Worm (Caenorhabditis elegans) whole organism, late embryonic: ENCODE data around the gene R10E11.5.

Source experiments
- T23F11.4 ChIP-seq: fragments of 200-800 bp; sonication (Bioruptor generic); optimal IDR thresholded peaks from 2 replicates; lab custom pipeline; 2018; ENCODE audit warnings: mild to moderate bottlenecking, missing genetic modification characterization, missing compliant biosample characterization
- ama-1 ChIP-seq: fragments of 150-350 bp; optimal IDR thresholded peaks from 2 replicates; lab custom pipeline; 2014
- ceh-34 ChIP-seq: sonication (generic microtip); optimal IDR thresholded peaks from 2 replicates; lab custom pipeline; 2016; ENCODE audit warnings: mild to moderate bottlenecking, missing genetic modification characterization, missing compliant biosample characterization
- ceh-9 ChIP-seq: sonication (generic microtip); optimal IDR thresholded peaks from 2 replicates; lab custom pipeline; 2016; ENCODE audit warnings: mild to moderate bottlenecking, missing genetic modification characterization, inconsistent platforms, missing compliant biosample characterization
- hlh-13 ChIP-seq: fragments of 200-800 bp; sonication (Bioruptor generic); optimal IDR thresholded peaks from 2 replicates; lab custom pipeline; 2018; ENCODE audit warnings: mild to moderate bottlenecking, missing genetic modification characterization, missing compliant biosample characterization
- mec-3 ChIP-seq: sonication (generic microtip); optimal IDR thresholded peaks from 2 replicates; lab custom pipeline; 2016; ENCODE audit warnings: borderline replicate concordance, missing genetic modification characterization, missing compliant biosample characterization
- pat-9 ChIP-seq: fragments of 200-800 bp; sonication (Bioruptor generic); optimal IDR thresholded peaks from 2 replicates; lab custom pipeline; 2018; ENCODE audit warnings: mild to moderate bottlenecking, missing genetic modification characterization, moderate library complexity, missing compliant biosample characterization
- pqm-1 ChIP-seq: sonication (generic microtip); optimal IDR thresholded peaks from 2 replicates; lab custom pipeline; 2016; ENCODE audit warnings: missing genetic modification characterization, missing compliant biosample characterization
- rnt-1 ChIP-seq: sonication (generic microtip); optimal IDR thresholded peaks from 2 replicates; lab custom pipeline; 2016; ENCODE audit warnings: missing genetic modification characterization, missing compliant biosample characterization
- tbx-2 ChIP-seq: sonication (generic microtip); optimal IDR thresholded peaks from 2 replicates; lab custom pipeline; 2016; ENCODE audit warnings: missing genetic modification characterization, missing compliant biosample characterization

- no peak for TF ChIP-seq ceh-34
- no peak for TF ChIP-seq rnt-1 (tag; lab: Kevin White, UChicago)
- TF ChIP-seq tbx-2 (tag; lab: Kevin White, UChicago), result no peak
- no peak for TF ChIP-seq ama-1 (lab: Kevin White, UChicago)
- TF ChIP-seq pat-9 (tag; lab: Kevin White, UChicago), result no peak
- no peak for TF ChIP-seq hlh-13 (GFP tag; lab: Kevin White, UChicago)
- no peak for TF ChIP-seq pqm-1 (tag; lab: Kevin White, UChicago)
- TF ChIP-seq mec-3 (tag; lab: Kevin White, UChicago), result no peak
- TF ChIP-seq T23F11.4, result no peak
- no peak for TF ChIP-seq ceh-9 (tag; lab: Kevin White, UChicago)
Measured at ce11 chrIII:9806968-9807559, 17.6 kb upstream of the R10E11.5 start, which contains the start of gene ZK632.4.
